Fruit fly (Drosophila melanogaster) whole organism, embryonic: Measurements from ENCODE around the gene CG6012.

Experiments
- Blimp-1 ChIP-seq: fragments of 200-800 bp; sonication (Bioruptor generic); optimal IDR thresholded peaks from 3 replicates; lab custom pipeline; 2018; ENCODE audit warnings: missing biosample characterization, missing genetic modification characterization, mild to moderate bottlenecking, moderate library complexity, missing genetic modification reagents
- CG10209 ChIP-seq: fragments of 200-800 bp; sonication (Bioruptor generic); optimal IDR thresholded peaks from 3 replicates; lab custom pipeline; 2017; ENCODE audit warnings: missing biosample characterization, mild to moderate bottlenecking, missing genetic modification characterization, missing genetic modification reagents
- CG1024 ChIP-seq: fragments of 200-800 bp; sonication (Bioruptor generic); IDR thresholded peaks from 2 replicates; pipeline ENCODE4 v1.3.6; 2022; ENCODE audit warnings: missing biosample characterization, missing genetic modification characterization
- CG10462 ChIP-seq: fragments of 200-800 bp; sonication (Bioruptor generic); optimal IDR thresholded peaks from 2 replicates; lab custom pipeline; 2016; ENCODE audit warnings: missing biosample characterization, missing genetic modification characterization
- CG11085 ChIP-seq: fragments of 200-800 bp; sonication (Bioruptor generic); IDR thresholded peaks from 2 replicates; pipeline ENCODE4 v1.3.6; 2022; ENCODE audit warnings: missing biosample characterization, missing genetic modification characterization
- CG11247 ChIP-seq: fragments of 200-800 bp; sonication (Bioruptor generic); IDR thresholded peaks from 2 replicates; pipeline ENCODE4 v1.3.6; 2022; ENCODE audit warnings: missing biosample characterization, missing genetic modification characterization
- CG11560 ChIP-seq: fragments of 200-800 bp; sonication (Bioruptor generic); IDR thresholded peaks from 3 replicates; pipeline ENCODE4 v1.3.6; 2022; ENCODE audit warnings: missing biosample characterization, missing genetic modification characterization
- CG12299 ChIP-seq: fragments of 200-800 bp; sonication (Bioruptor generic); optimal IDR thresholded peaks from 2 replicates; lab custom pipeline; 2018; ENCODE audit warnings: missing biosample characterization, mild to moderate bottlenecking, missing genetic modification characterization
- CG12391 ChIP-seq: fragments of 200-800 bp; sonication (Bioruptor generic); optimal IDR thresholded peaks from 3 replicates; lab custom pipeline; 2018; ENCODE audit warnings: missing biosample characterization, mild to moderate bottlenecking, missing genetic modification characterization, moderate library complexity
- CG15269 ChIP-seq: fragments of 200-800 bp; sonication (Bioruptor generic); optimal IDR thresholded peaks from 2 replicates; lab custom pipeline; 2018; ENCODE audit warnings: missing biosample characterization, mild to moderate bottlenecking, missing genetic modification characterization, moderate library complexity
- CG15601 ChIP-seq: fragments of 200-800 bp; sonication (Bioruptor generic); optimal IDR thresholded peaks from 3 replicates; lab custom pipeline; 2019; ENCODE audit warnings: missing biosample characterization, mild to moderate bottlenecking, missing genetic modification characterization, moderate library complexity
- CG1792 ChIP-seq: fragments of 200-800 bp; sonication (Bioruptor generic); optimal IDR thresholded peaks from 2 replicates; lab custom pipeline; 2016; ENCODE audit warnings: missing biosample characterization, missing genetic modification characterization
- CG18262 ChIP-seq: fragments of 200-800 bp; optimal IDR thresholded peaks from 3 replicates; lab custom pipeline; 2019; ENCODE audit warnings: missing biosample characterization, mild to moderate bottlenecking, missing genetic modification characterization, moderate library complexity
- CG18476 ChIP-seq: fragments of 200-800 bp; sonication (Bioruptor generic); optimal IDR thresholded peaks from 2 replicates; lab custom pipeline; 2016; ENCODE audit warnings: missing biosample characterization, mild to moderate bottlenecking, missing genetic modification characterization
- CG18599 ChIP-seq: fragments of 200-800 bp; sonication (Bioruptor generic); optimal IDR thresholded peaks from 3 replicates; lab custom pipeline; 2017; ENCODE audit warnings: missing biosample characterization, missing genetic modification characterization, mild to moderate bottlenecking, moderate library complexity, missing genetic modification reagents
- CG2678 ChIP-seq: fragments of 200-800 bp; sonication (Bioruptor generic); optimal IDR thresholded peaks from 3 replicates; lab custom pipeline; 2019; ENCODE audit warnings: missing biosample characterization, mild to moderate bottlenecking, missing genetic modification characterization, moderate library complexity
- CG33213 ChIP-seq: fragments of 200-800 bp; sonication (Bioruptor generic); optimal IDR thresholded peaks from 3 replicates; lab custom pipeline; 2016; ENCODE audit warnings: missing biosample characterization, missing genetic modification characterization
- CG33557 ChIP-seq: fragments of 200-800 bp; sonication (Bioruptor generic); optimal IDR thresholded peaks from 2 replicates; lab custom pipeline; 2019; ENCODE audit warnings: missing biosample characterization, mild to moderate bottlenecking, missing genetic modification characterization, moderate library complexity
- CG3838 ChIP-seq: fragments of 200-800 bp; sonication (Bioruptor generic); optimal IDR thresholded peaks from 3 replicates; lab custom pipeline; 2016; ENCODE audit warnings: missing biosample characterization, missing genetic modification characterization
- CG4707 ChIP-seq: fragments of 200-800 bp; sonication (Bioruptor generic); optimal IDR thresholded peaks from 2 replicates; lab custom pipeline; 2018; ENCODE audit warnings: missing biosample characterization, mild to moderate bottlenecking, missing genetic modification characterization, moderate library complexity
- CG5953 ChIP-seq: fragments of 200-800 bp; sonication (Bioruptor generic); IDR thresholded peaks from 2 replicates; pipeline ENCODE4 v1.3.6; 2022; ENCODE audit warnings: missing biosample characterization, missing genetic modification characterization
- CHES-1-like ChIP-seq: fragments of 200-800 bp; sonication (Bioruptor generic); optimal IDR thresholded peaks from 2 replicates; lab custom pipeline; 2016; ENCODE audit warnings: missing biosample characterization, missing genetic modification characterization
- CTCF ChIP-seq: fragments of 200-800 bp; sonication (Bioruptor generic); optimal IDR thresholded peaks from 2 replicates; lab custom pipeline; 2017; ENCODE audit warnings: missing biosample characterization, mild to moderate bottlenecking, missing genetic modification characterization, moderate library complexity
- Doc3 ChIP-seq: fragments of 200-800 bp; sonication (Bioruptor generic); IDR thresholded peaks from 3 replicates; pipeline ENCODE4 v1.3.6; 2022; ENCODE audit warnings: missing biosample characterization, missing genetic modification characterization; ENCODE audit not compliant: partially characterized antibody
- E2f1 ChIP-seq: fragments of 200-800 bp; sonication (Bioruptor generic); IDR thresholded peaks from 2 replicates; pipeline ENCODE4 v1.3.6; 2022; ENCODE audit warnings: missing biosample characterization, missing genetic modification characterization
- Ets65A ChIP-seq: fragments of 200-800 bp; sonication (Bioruptor generic); peaks from one replicate; lab custom pipeline; 2016; ENCODE audit warnings: missing biosample characterization, missing genetic modification characterization
- HHEX ChIP-seq: fragments of 200-800 bp; sonication (Bioruptor generic); optimal IDR thresholded peaks from 3 replicates; lab custom pipeline; 2017; ENCODE audit warnings: missing biosample characterization, mild to moderate bottlenecking, missing genetic modification characterization, missing genetic modification reagents
- HLH54F ChIP-seq: fragments of 200-800 bp; sonication (Bioruptor generic); optimal IDR thresholded peaks from 3 replicates; lab custom pipeline; 2016; ENCODE audit warnings: missing biosample characterization, missing genetic modification characterization
- Hmx ChIP-seq: fragments of 200-800 bp; sonication (Bioruptor generic); optimal IDR thresholded peaks from 2 replicates; lab custom pipeline; 2016; ENCODE audit warnings: missing biosample characterization, missing genetic modification characterization
- Kr ChIP-seq: fragments of 200-800 bp; sonication (Bioruptor generic); optimal IDR thresholded peaks from 2 replicates; lab custom pipeline; 2017; ENCODE audit warnings: missing biosample characterization, mild to moderate bottlenecking, missing genetic modification characterization
- Nf-YA ChIP-seq: fragments of 200-800 bp; sonication (Bioruptor generic); IDR thresholded peaks from 2 replicates; pipeline ENCODE4 v1.3.6; 2022; ENCODE audit warnings: missing biosample characterization, missing genetic modification characterization
- PHDP ChIP-seq: fragments of 200-800 bp; sonication (Bioruptor generic); optimal IDR thresholded peaks from 3 replicates; lab custom pipeline; 2018; ENCODE audit warnings: missing biosample characterization, mild to moderate bottlenecking, missing genetic modification characterization, moderate library complexity
- Pdp1 ChIP-seq, 2 experiments: fragments of 200-800 bp; sonication (Bioruptor generic); optimal IDR thresholded peaks; 3 replicates each; lab custom pipeline; 2016; ENCODE audit warnings: missing biosample characterization in 2 of 2, missing genetic modification characterization in 2 of 2, mild to moderate bottlenecking in 1 of 2, moderate library complexity in 1 of 2
- Rfx ChIP-seq: fragments of 200-800 bp; sonication (Bioruptor generic); IDR thresholded peaks from 2 replicates; pipeline ENCODE4 v1.3.6; 2022; ENCODE audit warnings: missing biosample characterization, missing genetic modification characterization
- Sry-β ChIP-seq: fragments of 200-800 bp; sonication (Bioruptor generic); optimal IDR thresholded peaks from 2 replicates; lab custom pipeline; 2018; ENCODE audit warnings: missing biosample characterization, mild to moderate bottlenecking, missing genetic modification characterization, moderate library complexity
- TFAM ChIP-seq: fragments of 200-800 bp; sonication (Bioruptor generic); optimal IDR thresholded peaks from 2 replicates; lab custom pipeline; 2017; ENCODE audit warnings: missing biosample characterization, missing genetic modification characterization, inconsistent platforms
- amos ChIP-seq: fragments of 200-800 bp; sonication (Bioruptor generic); IDR thresholded peaks from 2 replicates; pipeline ENCODE4 v1.3.6; 2022; ENCODE audit warnings: missing biosample characterization, missing genetic modification characterization; ENCODE audit not compliant: partially characterized antibody
- bab2 ChIP-seq: fragments of 200-800 bp; sonication (Bioruptor generic); optimal IDR thresholded peaks from 2 replicates; lab custom pipeline; 2016; ENCODE audit warnings: missing biosample characterization, missing genetic modification characterization
- crol ChIP-seq: fragments of 200-800 bp; sonication (Bioruptor generic); IDR thresholded peaks from 2 replicates; pipeline ENCODE4 v1.3.6; 2022; ENCODE audit warnings: missing biosample characterization, missing genetic modification characterization
- gce ChIP-seq: fragments of 200-800 bp; sonication (Bioruptor generic); IDR thresholded peaks from 3 replicates; pipeline ENCODE4 v1.3.6; 2022; ENCODE audit warnings: missing biosample characterization, missing genetic modification characterization
- gcm2 ChIP-seq: fragments of 200-800 bp; sonication (Bioruptor generic); optimal IDR thresholded peaks from 2 replicates; lab custom pipeline; 2016; ENCODE audit warnings: missing biosample characterization, missing genetic modification characterization
- grn ChIP-seq: fragments of 200-800 bp; sonication (Bioruptor generic); optimal IDR thresholded peaks from 3 replicates; lab custom pipeline; 2017; ENCODE audit warnings: missing biosample characterization, missing genetic modification characterization
- gro ChIP-seq: fragments of 200-800 bp; sonication (Bioruptor generic); optimal IDR thresholded peaks from 2 replicates; lab custom pipeline; 2016; ENCODE audit warnings: missing biosample characterization, missing genetic modification characterization
- gsb-n ChIP-seq: fragments of 200-800 bp; sonication (Bioruptor generic); optimal IDR thresholded peaks from 3 replicates; lab custom pipeline; 2018; ENCODE audit warnings: missing biosample characterization, mild to moderate bottlenecking, missing genetic modification characterization
- nmo ChIP-seq: fragments of 200-800 bp; sonication (Bioruptor generic); optimal IDR thresholded peaks from 2 replicates; lab custom pipeline; 2018; ENCODE audit warnings: missing biosample characterization, mild to moderate bottlenecking, missing genetic modification characterization, moderate library complexity
- p53 ChIP-seq: fragments of 200-800 bp; sonication (Bioruptor generic); optimal IDR thresholded peaks from 2 replicates; lab custom pipeline; 2016; ENCODE audit warnings: missing biosample characterization, missing genetic modification characterization
- pan ChIP-seq, 4 experiments: fragments of >200 bp in 3 of 4; fragments of 200-800 bp in 1 of 4; sonication (Bioruptor generic) in 1 of 4; optimal IDR thresholded peaks in 3 of 4; IDR thresholded peaks in 1 of 4; 2 replicates each; pipeline versions ENCODE4 v1.3.6 to Lab custom; 2017 to 2022; ENCODE audit warnings: missing biosample characterization in 2 of 4, missing genetic modification characterization in 2 of 4, mixed read lengths in 1 of 4
- seq ChIP-seq: fragments of 200-800 bp; sonication (Bioruptor generic); IDR thresholded peaks from 2 replicates; pipeline ENCODE4 v1.3.6; 2022; ENCODE audit warnings: missing biosample characterization, missing genetic modification characterization
- sna ChIP-seq: fragments of 200-800 bp; sonication (Bioruptor generic); IDR thresholded peaks from 2 replicates; pipeline ENCODE4 v1.3.6; 2022; ENCODE audit warnings: missing biosample characterization, missing genetic modification characterization; ENCODE audit not compliant: partially characterized antibody
- wek ChIP-seq: fragments of 200-800 bp; sonication (Bioruptor generic); optimal IDR thresholded peaks from 3 replicates; lab custom pipeline; 2018; ENCODE audit warnings: missing biosample characterization, mild to moderate bottlenecking, missing genetic modification characterization, moderate library complexity
- zen2 ChIP-seq: fragments of 200-800 bp; sonication (Bioruptor generic); IDR thresholded peaks from 3 replicates; pipeline ENCODE4 v1.3.6; 2022; ENCODE audit warnings: missing biosample characterization, missing genetic modification characterization; ENCODE audit not compliant: partially characterized antibody

Gene CG6012

DNA sequence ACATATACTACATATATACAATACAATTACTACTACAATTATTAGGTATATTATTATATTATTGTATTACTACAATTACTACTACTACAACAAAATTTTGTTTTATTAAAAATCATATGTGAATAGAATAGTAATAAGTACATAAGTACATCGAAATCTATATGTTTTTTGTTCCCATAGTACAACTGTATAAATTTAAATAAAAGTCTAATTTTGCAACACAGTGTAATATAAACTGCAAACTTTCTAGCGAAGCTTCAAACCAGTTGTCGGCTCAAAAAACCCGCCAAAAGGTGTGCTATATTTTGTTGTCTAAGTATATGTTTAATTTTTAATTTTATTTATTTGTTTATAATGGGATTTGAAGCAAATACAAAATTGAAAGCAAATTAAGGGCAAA, 1.7 kb downstream of the CG6012 start (continued):
- peak; percentile 41 for TF ChIP-seq PHDP
- no peak for TF ChIP-seq E2f1 (GFP tag; lab: Robert Waterston, UW)
- TF ChIP-seq p53 (GFP tag; lab: Kevin White, UChicago), result no peak
- TF ChIP-seq CG33213 (GFP tag; lab: Kevin White, UChicago), result no peak
- no peak for TF ChIP-seq Sry-β (GFP tag; lab: Kevin White, UChicago)
- TF ChIP-seq HHEX (GFP tag; lab: Kevin White, UChicago), result no peak
- no peak for TF ChIP-seq CG18599 (GFP tag; lab: Kevin White, UChicago)
- peak; percentile 30 for TF ChIP-seq Blimp-1 (GFP tag; lab: Kevin White, UChicago)
- no peak for TF ChIP-seq Hmx (GFP tag; lab: Kevin White, UChicago)
- TF ChIP-seq CG1792 (GFP tag; lab: Kevin White, UChicago), result no peak
- TF ChIP-seq CG4707 (GFP tag; lab: Kevin White, UChicago), result no peak
- no peak for TF ChIP-seq CG12299 (tag; lab: Kevin White, UChicago)
- TF ChIP-seq Kr (GFP tag; lab: Kevin White, UChicago), result no peak
- no peak for TF ChIP-seq bab2 (GFP tag; lab: Kevin White, UChicago)
- TF ChIP-seq crol (GFP tag; lab: Robert Waterston, UW), result no peak
- no peak for TF ChIP-seq CG11247 (GFP tag; lab: Robert Waterston, UW)
- no peak for TF ChIP-seq pan (optimal IDR thresholded peaks at IDR 0.05; lab: Kevin White, UChicago)
- TF ChIP-seq pan (GFP tag; optimal IDR thresholded peaks at IDR 0.05 in 1 of 2, IDR thresholded peaks at IDR 0.05 in 1 of 2), result no peak
- 0 out of 2 replicates have a peak, but pooled peaks have one; percentile 41 for TF ChIP-seq Rfx (GFP tag; lab: Robert Waterston, UW)
- no peak for TF ChIP-seq CG5953
- no peak for TF ChIP-seq zen2 (GFP tag; lab: Robert Waterston, UW)
- no peak for TF ChIP-seq Doc3 (GFP tag; lab: Robert Waterston, UW)
- TF ChIP-seq CG11560 (tag; lab: Robert Waterston, UW), result no peak
- TF ChIP-seq CG1024 (GFP tag; lab: Robert Waterston, UW), result no peak
- no peak for TF ChIP-seq amos (GFP tag; lab: Robert Waterston, UW)
- no peak for TF ChIP-seq grn (GFP tag; lab: Kevin White, UChicago)
- no peak for TF ChIP-seq CG10462 (GFP tag; lab: Kevin White, UChicago)
- TF ChIP-seq CG10209 (GFP tag; lab: Kevin White, UChicago), result no peak
- no peak for TF ChIP-seq CG11085
- no peak for TF ChIP-seq CG3838 (GFP tag; lab: Kevin White, UChicago)
- TF ChIP-seq CG2678 (tag; lab: Kevin White, UChicago), result peak; percentile 19
- TF ChIP-seq CHES-1-like (GFP tag; lab: Kevin White, UChicago), result no peak
- TF ChIP-seq CG33557, result no peak
- TF ChIP-seq sna (GFP tag; lab: Robert Waterston, UW), result no peak
- no peak for TF ChIP-seq HLH54F (GFP tag; lab: Kevin White, UChicago)
- TF ChIP-seq gcm2 (GFP tag; lab: Kevin White, UChicago), result no peak
- TF ChIP-seq CTCF (GFP tag; lab: Kevin White, UChicago), result peak; percentile 20
- TF ChIP-seq TFAM (GFP tag; lab: Kevin White, UChicago), result no peak
- TF ChIP-seq CG18262 (tag; lab: Kevin White, UChicago), result peak; percentile 22
- peak; percentile 51 for TF ChIP-seq gsb-n
- TF ChIP-seq gro (GFP tag; lab: Kevin White, UChicago), result no peak
- peak; percentile 18 for TF ChIP-seq CG15601
- TF ChIP-seq Nf-YA (GFP tag; lab: Robert Waterston, UW), result no peak
- peak; percentile 37 for TF ChIP-seq CG12391 (tag; lab: Kevin White, UChicago)
- no peak for TF ChIP-seq CG18476
- no peak for TF ChIP-seq gce
- no peak for TF ChIP-seq Pdp1 (GFP tag; optimal IDR thresholded peaks at IDR 0.05; lab: Kevin White, UChicago)
- peak; percentile 9 for TF ChIP-seq CG15269
- TF ChIP-seq wek (GFP tag; lab: Kevin White, UChicago), result no peak
- no peak for TF ChIP-seq seq
- peak; percentile 38 for TF ChIP-seq Ets65A (GFP tag; lab: Kevin White, UChicago)
- peak; percentile 27 for TF ChIP-seq nmo (GFP tag; lab: Kevin White, UChicago)
